Fruit fly (Drosophila melanogaster) whole organism, wandering third instar larva: ENCODE results near the gene CG14441.

ENCODE experiments used
- Abd-B ChIP-seq: fragments of >200 bp; optimal IDR thresholded peaks from 2 replicates; lab custom pipeline; 2017; ENCODE audit warnings: missing biosample characterization, missing genetic modification characterization
- CG32264 ChIP-seq: fragments of 200-800 bp; sonication (Bioruptor generic); optimal IDR thresholded peaks from 2 replicates; lab custom pipeline; 2016; ENCODE audit warnings: missing biosample characterization, missing genetic modification characterization
- CrebA ChIP-seq: fragments of 200-800 bp; sonication (Bioruptor generic); optimal IDR thresholded peaks from 2 replicates; lab custom pipeline; 2016; ENCODE audit warnings: missing biosample characterization, mild to moderate bottlenecking, missing genetic modification characterization, borderline replicate concordance
- Hr83 ChIP-seq: fragments of 200-300 bp; sonication (Bioruptor generic); optimal IDR thresholded peaks from 2 replicates; lab custom pipeline; 2016; ENCODE audit warnings: missing biosample characterization, mild to moderate bottlenecking, missing genetic modification characterization, moderate library complexity; ENCODE audit not compliant: poor library complexity, severe bottlenecking
- Mio ChIP-seq: sonication (Bioruptor generic); optimal IDR thresholded peaks from 2 replicates; lab custom pipeline; 2016; ENCODE audit warnings: missing biosample characterization, missing genetic modification characterization
- fru ChIP-seq: fragments of 200-800 bp; sonication (Bioruptor generic); optimal IDR thresholded peaks from 3 replicates; lab custom pipeline; 2016; ENCODE audit warnings: missing biosample characterization, mild to moderate bottlenecking, missing genetic modification characterization
- h ChIP-seq: fragments of 200-800 bp; sonication (Bioruptor generic); optimal IDR thresholded peaks from 3 replicates; lab custom pipeline; 2016; ENCODE audit warnings: missing biosample characterization, mild to moderate bottlenecking, missing genetic modification characterization
- lola ChIP-seq: fragments of >200 bp; optimal IDR thresholded peaks from 2 replicates; lab custom pipeline; 2017; ENCODE audit warnings: missing biosample characterization, missing genetic modification characterization
- psq ChIP-seq: fragments of 200-800 bp; sonication (Bioruptor generic); optimal IDR thresholded peaks from 3 replicates; lab custom pipeline; 2017; ENCODE audit warnings: missing biosample characterization, mild to moderate bottlenecking, missing genetic modification characterization, moderate library complexity

DNA sequence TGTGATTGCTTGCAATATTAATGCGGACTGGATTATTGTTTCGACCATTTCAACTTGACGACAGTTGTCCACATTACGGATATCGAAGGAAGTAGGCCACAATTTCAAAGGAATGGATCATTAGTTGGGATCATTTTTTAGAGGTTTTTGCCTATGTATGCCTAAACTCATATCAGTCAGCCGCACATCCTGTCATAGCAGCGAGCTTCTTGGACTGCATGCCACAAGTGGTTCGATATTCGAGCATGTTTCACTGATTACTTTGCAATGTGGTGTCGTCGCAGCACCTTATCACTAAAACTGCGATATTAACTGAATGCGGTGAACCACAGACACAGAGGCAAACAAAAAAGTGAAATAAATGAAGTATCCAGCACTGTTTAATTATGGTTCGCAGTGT is 35.3 kb upstream of the CG14441 start:
- TF ChIP-seq fru (GFP tag; lab: Kevin White, UChicago) (no peak), psq (GFP tag; lab: Kevin White, UChicago) (no peak), Hr83 (no peak), CrebA (GFP tag; lab: Kevin White, UChicago) (no peak), Mio (GFP tag; lab: Kevin White, UChicago) (no peak), Abd-B (no peak), h (GFP tag; lab: Kevin White, UChicago) (no peak), lola (no peak), CG32264 (no peak)
